Worm (Caenorhabditis elegans) whole organism, L4 larva: ENCODE results near the gene F13E6.1.

Source experiments
- ZK337.2 ChIP-seq: fragments of 200-800 bp; sonication (Bioruptor generic); IDR thresholded peaks from 2 replicates; pipeline ENCODE4 v1.3.6; 2022; ENCODE audit warnings: missing genetic modification reagents, missing genetic modification characterization, missing compliant biosample characterization
- ama-1 ChIP-seq: fragments of 150-350 bp; optimal IDR thresholded peaks from 2 replicates; lab custom pipeline; 2014; ENCODE audit warnings: inconsistent platforms, mixed read lengths
- ceh-82 ChIP-seq: sonication (generic microtip); optimal IDR thresholded peaks from 2 replicates; lab custom pipeline; 2017; ENCODE audit warnings: missing biosample characterization, missing genetic modification characterization
- ces-1 ChIP-seq: fragments of 150-350 bp; sonication (generic microtip); optimal IDR thresholded peaks from 4 replicates; lab custom pipeline; 2014; ENCODE audit warnings: missing biosample characterization, missing genetic modification reagents, missing genetic modification characterization
- daf-12 ChIP-seq: fragments of 150-350 bp; optimal IDR thresholded peaks from 2 replicates; lab custom pipeline; 2014; ENCODE audit warnings: missing biosample characterization, missing genetic modification reagents, missing genetic modification characterization
- lin-13 ChIP-seq: fragments of 150-350 bp; optimal IDR thresholded peaks from 2 replicates; lab custom pipeline; 2014; ENCODE audit warnings: missing biosample characterization, missing genetic modification reagents, missing genetic modification characterization
- mdl-1 ChIP-seq, 2 experiments: fragments of 150-350 bp in 1 of 2; sonication (generic microtip) in 1 of 2; optimal IDR thresholded peaks; 2 replicates each; lab custom pipeline; 2014 to 2017; ENCODE audit warnings: missing biosample characterization in 2 of 2, missing genetic modification characterization in 2 of 2
- nhr-111 ChIP-seq: fragments of 200-800 bp; sonication (Bioruptor generic); optimal IDR thresholded peaks from 2 replicates; lab custom pipeline; 2018; ENCODE audit warnings: mild to moderate bottlenecking, missing genetic modification characterization, missing compliant biosample characterization
- nhr-25 ChIP-seq: sonication (generic microtip); optimal IDR thresholded peaks from 2 replicates; lab custom pipeline; 2017; ENCODE audit warnings: missing genetic modification characterization, mild to moderate bottlenecking, missing compliant biosample characterization, antibody characterized with exemption, moderate library complexity, borderline replicate concordance; ENCODE audit not compliant: insufficient read depth
- nhr-6 ChIP-seq: fragments of 150-350 bp; optimal IDR thresholded peaks from 2 replicates; lab custom pipeline; 2014; ENCODE audit warnings: missing biosample characterization, missing genetic modification characterization
- pha-4 ChIP-seq, 2 experiments: fragments of 150-350 bp in 1 of 2; fragments of 200-800 bp in 1 of 2; sonication (Bioruptor generic) in 1 of 2; IDR thresholded peaks in 1 of 2; optimal IDR thresholded peaks in 1 of 2; 2 replicates each; pipeline versions ENCODE4 v1.3.6 to Lab custom; 2014 to 2022; ENCODE audit warnings: missing genetic modification characterization in 2 of 2, missing genetic modification reagents in 2 of 2, missing biosample characterization in 1 of 2, missing compliant biosample characterization in 1 of 2

DNA sequence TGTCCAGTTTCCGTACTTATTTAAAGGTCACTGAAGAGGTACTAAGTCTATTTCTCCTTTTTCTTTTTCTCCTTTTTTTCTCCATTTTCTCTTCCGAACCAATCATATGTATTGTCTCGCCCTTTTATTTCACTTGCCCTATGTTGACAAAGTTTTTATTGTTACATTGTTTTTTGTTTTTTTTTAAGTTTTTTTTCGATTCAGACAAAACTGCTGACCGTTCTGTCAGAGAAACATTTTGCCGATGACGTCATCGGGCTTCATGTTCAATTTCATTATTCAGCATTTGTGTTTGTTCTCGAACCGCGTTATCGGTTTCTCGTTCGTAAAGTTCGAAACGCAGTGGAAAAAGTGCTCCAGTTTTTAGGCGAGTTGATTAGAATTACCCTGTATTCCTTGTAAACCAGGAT is 37.5 kb downstream of the F13E6.1 start:
- TF ChIP-seq nhr-6 (no peak), ama-1 (lab: Kevin White, UChicago) (no peak), nhr-25 (tag; lab: Kevin White, UChicago) (no peak), ZK337.2 (GFP tag; lab: Robert Waterston, UW) (no peak), ces-1 (GFP tag; lab: Kevin White, UChicago) (no peak), pha-4 (GFP tag; IDR thresholded peaks at IDR 0.05; lab: Robert Waterston, UW) (0 out of 2 replicates have a peak, but pooled peaks have one; percentile 14), pha-4 (tag; optimal IDR thresholded peaks at IDR 0.05; lab: Kevin White, UChicago) (no peak), ceh-82 (tag; lab: Kevin White, UChicago) (no peak), mdl-1 (tag; optimal IDR thresholded peaks at IDR 0.05; lab: Kevin White, UChicago) (peak in 1 of 2 experiments; percentile 35), lin-13 (GFP tag; lab: Kevin White, UChicago) (no peak), nhr-111 (GFP tag; lab: Kevin White, UChicago) (no peak), daf-12 (tag; lab: Kevin White, UChicago) (no peak)
